Worm (Caenorhabditis elegans) whole organism, early embryonic: ENCODE results near the gene K02D10.3.

Experiments
- B0310.2 ChIP-seq: sonication (generic microtip); optimal IDR thresholded peaks from 2 replicates; lab custom pipeline; 2016; ENCODE audit warnings: mild to moderate bottlenecking, missing genetic modification characterization, missing compliant biosample characterization
- F13C5.2 ChIP-seq: sonication (generic microtip); optimal IDR thresholded peaks from 2 replicates; lab custom pipeline; 2017; ENCODE audit warnings: mild to moderate bottlenecking, missing genetic modification characterization, inconsistent platforms, missing compliant biosample characterization
- aly-1 ChIP-seq: sonication (generic microtip); optimal IDR thresholded peaks from 2 replicates; lab custom pipeline; 2016; ENCODE audit warnings: missing genetic modification characterization, missing compliant biosample characterization
- ama-1 ChIP-seq: fragments of 150-350 bp; optimal IDR thresholded peaks from 2 replicates; lab custom pipeline; 2014
- ceh-13 ChIP-seq: fragments of 200-800 bp; sonication (Bioruptor generic); optimal IDR thresholded peaks from 2 replicates; lab custom pipeline; 2018; ENCODE audit warnings: mild to moderate bottlenecking, missing genetic modification characterization, missing compliant biosample characterization
- ceh-36 ChIP-seq: sonication (generic microtip); optimal IDR thresholded peaks from 2 replicates; lab custom pipeline; 2016; ENCODE audit warnings: missing genetic modification characterization, inconsistent platforms, missing compliant biosample characterization
- ets-7 ChIP-seq: sonication (generic microtip); optimal IDR thresholded peaks from 2 replicates; lab custom pipeline; 2016; ENCODE audit warnings: missing genotype, missing genetic modification characterization, missing compliant biosample characterization
- flt-1 ChIP-seq: fragments of 200-800 bp; sonication (Bioruptor generic); IDR thresholded peaks from 2 replicates; pipeline ENCODE4 v1.3.6; 2022; ENCODE audit warnings: missing genetic modification characterization, missing compliant biosample characterization
- hmbx-1 ChIP-seq: sonication (generic microtip); optimal IDR thresholded peaks from 2 replicates; lab custom pipeline; 2016; ENCODE audit warnings: mild to moderate bottlenecking, missing genetic modification characterization, missing compliant biosample characterization
- hmg-4 ChIP-seq: fragments of 200-800 bp; sonication (Bioruptor generic); optimal IDR thresholded peaks from 2 replicates; lab custom pipeline; 2018; ENCODE audit warnings: mild to moderate bottlenecking, missing genetic modification characterization, missing compliant biosample characterization
- hnd-1 ChIP-seq: sonication (generic microtip); optimal IDR thresholded peaks from 2 replicates; lab custom pipeline; 2016; ENCODE audit warnings: missing genetic modification characterization, missing compliant biosample characterization
- pes-1 ChIP-seq: fragments of 200-800 bp; sonication (Bioruptor generic); IDR thresholded peaks from 2 replicates; pipeline ENCODE4 v1.3.6; 2022; ENCODE audit warnings: missing genetic modification reagents, missing genetic modification characterization, missing compliant biosample characterization
- scrt-1 ChIP-seq: fragments of 200-800 bp; sonication (Bioruptor generic); IDR thresholded peaks from 2 replicates; pipeline ENCODE4 v1.3.6; 2022; ENCODE audit warnings: missing genetic modification characterization, missing compliant biosample characterization
- sea-1 ChIP-seq: fragments of 200-800 bp; sonication (Bioruptor generic); conservative IDR thresholded peaks from 2 replicates; pipeline ENCODE4 v1.3.6; 2022; ENCODE audit warnings: missing genetic modification characterization, missing compliant biosample characterization
- tbx-11 ChIP-seq: fragments of 200-800 bp; sonication (Bioruptor generic); IDR thresholded peaks from 2 replicates; pipeline ENCODE4 v1.3.6; 2022; ENCODE audit warnings: missing genetic modification characterization, missing compliant biosample characterization
- tbx-37 ChIP-seq: fragments of 200-800 bp; sonication (Bioruptor generic); conservative IDR thresholded peaks from 2 replicates; pipeline ENCODE4 v1.3.6; 2022; ENCODE audit warnings: missing genetic modification reagents, missing genetic modification characterization, missing compliant biosample characterization
- tra-4 ChIP-seq: sonication (generic microtip); optimal IDR thresholded peaks from 2 replicates; lab custom pipeline; 2017; ENCODE audit warnings: missing genetic modification characterization, missing compliant biosample characterization

Gene K02D10.3

DNA sequence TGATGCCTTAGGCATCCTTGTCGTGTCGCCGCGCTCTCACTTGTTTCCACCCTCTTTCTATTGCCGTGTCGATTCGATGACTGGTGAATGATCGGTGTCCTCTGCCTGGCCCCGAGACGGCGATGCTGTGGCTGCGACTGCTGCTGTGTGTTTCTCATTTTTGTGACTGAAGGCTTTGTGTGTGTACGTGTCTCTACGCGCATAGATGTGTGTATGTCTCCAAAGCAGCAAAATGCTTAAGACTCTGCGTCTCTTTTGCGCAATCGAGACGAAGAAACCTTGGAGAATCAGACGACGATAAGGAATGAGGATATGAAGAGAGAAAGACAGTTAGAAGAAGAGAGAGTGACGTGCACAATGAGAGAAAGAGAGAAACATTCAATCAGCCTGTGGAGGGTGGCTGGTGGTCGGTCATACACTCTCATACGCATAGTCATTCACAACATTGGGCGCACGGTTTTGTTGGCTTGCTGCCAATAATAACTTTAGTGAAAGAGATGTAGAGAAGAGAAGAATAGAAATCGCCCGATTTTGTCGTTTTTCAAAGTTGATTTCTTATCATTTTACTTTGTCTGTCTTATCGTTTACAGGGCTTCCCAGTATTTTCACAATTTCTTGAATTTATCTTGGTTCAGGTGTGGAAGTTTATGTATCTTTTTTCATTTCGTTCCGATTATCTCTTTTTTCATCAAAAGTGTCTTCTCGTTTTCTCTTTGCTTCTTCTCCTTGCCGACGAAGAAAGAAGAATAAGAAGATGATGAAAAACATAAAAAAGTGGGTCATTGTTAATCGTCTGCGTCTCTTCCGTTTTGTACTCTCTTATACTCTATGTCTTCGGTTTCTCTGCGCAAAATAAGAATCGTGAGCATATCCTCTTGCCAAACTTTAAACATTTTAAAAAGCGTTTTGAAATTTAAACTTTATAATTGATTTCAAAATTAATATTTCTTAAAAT lies 30.4 kb upstream of the K02D10.3 start:
- TF ChIP-seq tra-4 (tag; lab: Kevin White, UChicago), result no peak
- 0 out of 2 replicates have a peak, but pooled peaks have one; percentile 23 for TF ChIP-seq tbx-37
- TF ChIP-seq flt-1 (GFP tag; lab: Robert Waterston, UW), result peak; percentile 51
- no peak for TF ChIP-seq hmbx-1 (tag; lab: Kevin White, UChicago)
- no peak for TF ChIP-seq sea-1
- TF ChIP-seq hnd-1 (tag; lab: Kevin White, UChicago), result no peak
- TF ChIP-seq B0310.2 (tag; lab: Kevin White, UChicago), result no peak
- peak; percentile 56 for TF ChIP-seq aly-1
- no peak for TF ChIP-seq ceh-13
- 0 out of 2 replicates have a peak, but pooled peaks have one; percentile 15 for TF ChIP-seq scrt-1 (GFP tag; lab: Robert Waterston, UW)
- no peak for TF ChIP-seq ets-7 (tag; lab: Kevin White, UChicago)
- TF ChIP-seq hmg-4, result peak; percentile 85
- peak; percentile 61 for TF ChIP-seq pes-1 (GFP tag; lab: Robert Waterston, UW)

DNA sequence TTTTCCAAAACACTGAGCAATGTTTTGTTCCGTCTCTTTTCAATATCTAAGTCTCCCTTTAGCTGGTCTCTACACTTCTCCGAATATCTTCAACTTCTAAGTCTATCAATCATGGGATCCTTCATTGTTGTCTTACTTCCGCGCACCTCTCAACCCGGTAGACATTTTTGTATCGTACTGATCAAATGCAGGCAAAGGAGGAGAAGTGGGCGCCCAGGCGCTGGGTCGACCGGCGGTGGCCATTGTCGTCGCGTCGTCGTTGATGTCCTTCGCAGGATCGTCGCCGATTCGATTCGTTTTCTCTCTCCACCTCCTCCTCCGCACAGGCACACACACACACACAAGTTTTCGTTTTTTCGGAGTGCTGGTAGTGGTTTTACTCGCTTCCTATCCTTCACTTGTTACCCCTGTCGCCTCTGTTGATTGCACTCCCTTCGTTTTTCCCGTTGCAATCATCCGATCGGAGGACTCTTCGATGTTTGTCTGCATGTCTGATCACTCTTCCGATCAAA lies 29.7 kb upstream of the K02D10.3 start:
- TF ChIP-seq hnd-1 (tag; lab: Kevin White, UChicago) (no peak), hmbx-1 (tag; lab: Kevin White, UChicago) (no peak), F13C5.2 (tag; lab: Kevin White, UChicago) (no peak), pes-1 (GFP tag; lab: Robert Waterston, UW) (no peak), sea-1 (peak; percentile 29; the same call in 1 of the 2 replicates), scrt-1 (GFP tag; lab: Robert Waterston, UW) (no peak), tbx-11 (0 out of 2 replicates have a peak, but pooled peaks have one; percentile 22), B0310.2 (tag; lab: Kevin White, UChicago) (no peak), hmg-4 (no peak)

DNA sequence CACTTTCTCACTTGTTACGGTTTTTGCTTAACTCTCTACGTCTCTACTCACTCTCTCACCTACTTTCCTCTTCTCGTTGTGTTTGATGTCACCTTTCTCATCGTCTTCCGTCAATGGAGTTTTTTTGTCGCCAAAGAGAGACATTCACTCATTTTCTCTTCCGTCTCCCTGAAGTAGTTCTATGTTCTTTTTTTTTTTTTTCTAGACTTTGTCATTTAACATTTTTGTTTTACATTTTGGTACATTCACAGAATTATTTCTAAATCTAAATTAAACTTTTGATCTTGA lies 29.0 kb upstream of the K02D10.3 start:
- TF ChIP-seq sea-1, result no peak
- TF ChIP-seq tra-4 (tag; lab: Kevin White, UChicago), result no peak
- no peak for TF ChIP-seq ama-1 (lab: Kevin White, UChicago)
- no peak for TF ChIP-seq hnd-1 (tag; lab: Kevin White, UChicago)
- TF ChIP-seq tbx-37, result no peak
- TF ChIP-seq tbx-11, result no peak
- no peak for TF ChIP-seq scrt-1 (GFP tag; lab: Robert Waterston, UW)
- TF ChIP-seq ceh-13, result no peak
- no peak for TF ChIP-seq ets-7 (tag; lab: Kevin White, UChicago)
- TF ChIP-seq B0310.2 (tag; lab: Kevin White, UChicago), result no peak
- no peak for TF ChIP-seq pes-1 (GFP tag; lab: Robert Waterston, UW)
- no peak for TF ChIP-seq hmbx-1 (tag; lab: Kevin White, UChicago)
- TF ChIP-seq ceh-36, result no peak
- no peak for TF ChIP-seq F13C5.2 (tag; lab: Kevin White, UChicago)
- TF ChIP-seq hmg-4, result no peak
- TF ChIP-seq flt-1 (GFP tag; lab: Robert Waterston, UW), result no peak

ce11 chrIII:8799964-8800795 lies 28.4 kb upstream of the K02D10.3 start, which contains the start of gene F54F2.6:
Gene F54F2.6 (minus strand): TSS chrIII:8800701.
- TF ChIP-seq aly-1 (no peak), ceh-13 (no peak), tbx-11 (no peak), hmg-4 (peak; percentile 63), B0310.2 (tag; lab: Kevin White, UChicago) (peak; percentile 14), ama-1 (lab: Kevin White, UChicago) (no peak), flt-1 (GFP tag; lab: Robert Waterston, UW) (peak; percentile 0), pes-1 (GFP tag; lab: Robert Waterston, UW) (0 out of 2 replicates have a peak, but pooled peaks have one; percentile 48), ceh-36 (no peak), scrt-1 (GFP tag; lab: Robert Waterston, UW) (no peak), sea-1 (no peak), ets-7 (tag; lab: Kevin White, UChicago) (no peak), tbx-37 (no peak), hnd-1 (tag; lab: Kevin White, UChicago) (no peak), hmbx-1 (tag; lab: Kevin White, UChicago) (no peak), tra-4 (tag; lab: Kevin White, UChicago) (no peak), F13C5.2 (tag; lab: Kevin White, UChicago) (peak; percentile 0)

- TF ChIP-seq hmg-4, result peak; percentile 57
- no peak for TF ChIP-seq B0310.2 (tag; lab: Kevin White, UChicago)
These were observed 25.5 kb upstream of the K02D10.3 start for ce11 chrIII:8797211-8797733.

ce11 chrIII:8795595-8796141 lies 23.9 kb upstream of the K02D10.3 start:
- no peak for TF ChIP-seq pes-1 (GFP tag; lab: Robert Waterston, UW)
- TF ChIP-seq scrt-1 (GFP tag; lab: Robert Waterston, UW), result no peak
- no peak for TF ChIP-seq tbx-37
- no peak for TF ChIP-seq aly-1
- no peak for TF ChIP-seq ceh-13
- TF ChIP-seq B0310.2 (tag; lab: Kevin White, UChicago), result peak; percentile 60
- TF ChIP-seq hmg-4, result peak; percentile 77
- TF ChIP-seq flt-1 (GFP tag; lab: Robert Waterston, UW), result no peak; the same call in 1 of the 2 replicates
- no peak for TF ChIP-seq ama-1 (lab: Kevin White, UChicago)
- TF ChIP-seq ceh-36, result peak; percentile 4
- TF ChIP-seq F13C5.2 (tag; lab: Kevin White, UChicago), result peak; percentile 9
- no peak for TF ChIP-seq tbx-11
- TF ChIP-seq ets-7 (tag; lab: Kevin White, UChicago), result no peak
- no peak for TF ChIP-seq tra-4 (tag; lab: Kevin White, UChicago)
- TF ChIP-seq hmbx-1 (tag; lab: Kevin White, UChicago), result no peak
